Worm (Caenorhabditis elegans) whole organism, L2 larva: ENCODE data around the gene D2062.5.

Experiments
- aly-2 ChIP-seq: fragments of 150-350 bp; optimal IDR thresholded peaks from 2 replicates; lab custom pipeline; 2014; ENCODE audit warnings: missing biosample characterization, missing genetic modification characterization
- ama-1 ChIP-seq: fragments of 150-350 bp; optimal IDR thresholded peaks from 2 replicates; lab custom pipeline; 2018; ENCODE audit warnings: inconsistent platforms
- ceh-16 ChIP-seq: fragments of 150-350 bp; optimal IDR thresholded peaks from 2 replicates; lab custom pipeline; 2014; ENCODE audit warnings: missing biosample characterization, missing genetic modification characterization
- nhr-10 ChIP-seq: sonication (generic microtip); optimal IDR thresholded peaks from 2 replicates; lab custom pipeline; 2017; ENCODE audit warnings: missing biosample characterization, missing genetic modification characterization
- nhr-25 ChIP-seq: fragments of 150-350 bp; sonication (generic microtip); optimal IDR thresholded peaks from 3 replicates; lab custom pipeline; 2014; ENCODE audit warnings: missing biosample characterization, missing genetic modification characterization
- nhr-77 ChIP-seq: fragments of 150-350 bp; optimal IDR thresholded peaks from 2 replicates; lab custom pipeline; 2014; ENCODE audit warnings: missing biosample characterization, missing genetic modification characterization
- snpc-4 ChIP-seq: fragments of 150-350 bp; optimal IDR thresholded peaks from 2 replicates; lab custom pipeline; 2014; ENCODE audit warnings: missing biosample characterization, missing genetic modification characterization
- ztf-4 ChIP-seq: fragments of 150-350 bp; optimal IDR thresholded peaks from 2 replicates; lab custom pipeline; 2014; ENCODE audit warnings: missing biosample characterization, missing genetic modification characterization

DNA sequence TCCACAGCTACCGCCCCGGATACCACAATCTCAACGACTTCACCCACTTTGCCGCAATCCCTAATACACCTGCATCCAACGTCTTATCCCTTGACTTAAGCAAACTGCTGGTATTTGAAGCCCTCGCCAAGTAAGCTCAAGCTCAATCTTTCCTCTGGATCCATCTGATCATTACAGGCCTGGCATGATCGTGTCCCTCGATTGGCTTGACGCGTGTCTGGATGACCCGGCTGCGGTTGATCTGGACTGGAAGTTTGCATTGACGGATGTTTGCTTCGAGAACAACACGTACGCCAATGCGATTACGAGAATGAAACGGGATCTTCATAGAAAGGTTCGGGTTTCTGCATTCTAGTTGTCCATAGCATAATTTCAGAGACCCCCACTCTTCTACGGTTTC, 21.6 kb upstream of the D2062.5 start:
- no peak for TF ChIP-seq nhr-77 (tag; lab: Kevin White, UChicago)
- TF ChIP-seq aly-2 (tag; lab: Kevin White, UChicago), result no peak
- TF ChIP-seq nhr-25 (tag; lab: Kevin White, UChicago), result no peak
- TF ChIP-seq nhr-10 (tag; lab: Kevin White, UChicago), result no peak
- TF ChIP-seq ztf-4 (tag; lab: Kevin White, UChicago), result no peak
- no peak for TF ChIP-seq ceh-16 (tag; lab: Kevin White, UChicago)
- no peak for TF ChIP-seq ama-1 (lab: Kevin White, UChicago)
- no peak for TF ChIP-seq snpc-4 (tag; lab: Kevin White, UChicago)
